Worm (Caenorhabditis elegans) whole organism, L4 larva: ENCODE data around the gene R105.1.

Source experiments
- R02D3.7 ChIP-seq: fragments of 150-350 bp; sonication (generic microtip); optimal IDR thresholded peaks from 3 replicates; lab custom pipeline; 2014; ENCODE audit warnings: missing biosample characterization, missing genetic modification characterization
- ceh-44 ChIP-seq: fragments of 200-800 bp; sonication (Bioruptor generic); IDR thresholded peaks from 2 replicates; pipeline ENCODE4 v1.3.6; 2022; ENCODE audit warnings: missing genetic modification reagents, missing genetic modification characterization, missing compliant biosample characterization
- daf-12 ChIP-seq: fragments of 150-350 bp; optimal IDR thresholded peaks from 2 replicates; lab custom pipeline; 2014; ENCODE audit warnings: missing biosample characterization, missing genetic modification reagents, missing genetic modification characterization
- daf-16 ChIP-seq, 3 experiments: sonication (generic microtip); optimal IDR thresholded peaks; 2 replicates each; lab custom pipeline; 2016 to 2017; ENCODE audit warnings: missing genetic modification characterization in 3 of 3, missing genetic modification reagents in 3 of 3, mild to moderate bottlenecking in 2 of 3, missing compliant biosample characterization in 2 of 3, missing biosample characterization in 1 of 3, moderate library complexity in 1 of 3
- dmd-8 ChIP-seq: fragments of 200-800 bp; sonication (Bioruptor generic); IDR thresholded peaks from 2 replicates; pipeline ENCODE4 v1.3.6; 2022; ENCODE audit warnings: missing genetic modification characterization, missing compliant biosample characterization
- duxl-1 ChIP-seq: sonication (generic microtip); optimal IDR thresholded peaks from 2 replicates; lab custom pipeline; 2016; ENCODE audit warnings: mild to moderate bottlenecking, missing genetic modification characterization, moderate library complexity, missing compliant biosample characterization; ENCODE audit not compliant: poor library complexity
- lin-13 ChIP-seq: fragments of 150-350 bp; optimal IDR thresholded peaks from 2 replicates; lab custom pipeline; 2014; ENCODE audit warnings: missing biosample characterization, missing genetic modification reagents, missing genetic modification characterization
- nhr-237 ChIP-seq: sonication (generic microtip); optimal IDR thresholded peaks from 2 replicates; lab custom pipeline; 2017; ENCODE audit warnings: missing biosample characterization, missing genetic modification characterization
- saeg-2 ChIP-seq: fragments of 200-800 bp; sonication (Bioruptor generic); IDR thresholded peaks from 2 replicates; pipeline ENCODE4 v1.3.6; 2022; ENCODE audit warnings: missing genetic modification reagents, missing genetic modification characterization, missing compliant biosample characterization
- skn-1 ChIP-seq: fragments of 150-350 bp; optimal IDR thresholded peaks from 2 replicates; lab custom pipeline; 2014; ENCODE audit warnings: missing biosample characterization, missing genetic modification characterization
- zag-1 ChIP-seq: fragments of 150-350 bp; optimal IDR thresholded peaks from 2 replicates; lab custom pipeline; 2014; ENCODE audit warnings: missing biosample characterization, missing genetic modification characterization
- ztf-11 ChIP-seq: fragments of 150-350 bp; optimal IDR thresholded peaks from 2 replicates; lab custom pipeline; 2014; ENCODE audit warnings: missing biosample characterization, missing genetic modification characterization

DNA sequence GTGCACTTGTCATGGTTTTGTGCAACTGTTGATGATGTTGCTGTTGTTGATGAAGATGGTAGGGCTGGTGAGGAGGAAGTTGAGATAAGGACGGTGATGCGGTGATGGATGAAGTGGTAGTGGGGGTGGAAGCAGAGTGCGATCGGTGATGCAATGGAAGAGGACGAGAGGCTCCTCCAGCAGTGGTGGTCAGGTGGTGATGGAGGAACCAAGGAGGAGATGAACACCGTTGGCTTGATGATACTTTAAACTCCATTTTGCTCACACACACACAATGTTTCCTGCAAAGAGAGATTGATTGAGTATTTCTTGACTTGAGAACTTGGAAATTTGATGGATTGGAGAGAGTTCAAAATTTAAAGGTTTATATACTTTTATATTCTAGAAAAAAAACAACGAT, 4.3 kb downstream of the R105.1 start, which contains the start of gene F19C7.8:
- TF ChIP-seq zag-1 (tag; lab: Kevin White, UChicago) (no peak), lin-13 (no peak), daf-16 (GFP tag; optimal IDR thresholded peaks at IDR 0.05; lab: Kevin White, UChicago) (peak in 1 of 2 experiments; percentile 37), daf-16 (tag; optimal IDR thresholded peaks at IDR 0.05; lab: Kevin White, UChicago) (no peak), nhr-237 (tag; lab: Kevin White, UChicago) (no peak), R02D3.7 (no peak), ceh-44 (GFP tag; lab: Robert Waterston, UW) (no peak), daf-12 (tag; lab: Kevin White, UChicago) (no peak), ztf-11 (tag; lab: Kevin White, UChicago) (no peak), saeg-2 (GFP tag; lab: Robert Waterston, UW) (no peak), dmd-8 (GFP tag; lab: Robert Waterston, UW) (no peak), skn-1 (tag; lab: Kevin White, UChicago) (no peak), duxl-1 (tag; lab: Kevin White, UChicago) (no peak)
